Worm (Caenorhabditis elegans): ENCODE measurements around the gene dpy-26.

- TF ChIP-seq him-1 (tag; optimal IDR thresholded peaks at IDR 0.05) (no peak), dao-5 (tag; optimal IDR thresholded peaks at IDR 0.05) (no peak)
These were observed 25.5 kb downstream of the dpy-26 start for ce11 chrIV:12425595-12425994.

Measured in whole organism, L4/young adult.